Fruit fly (Drosophila melanogaster) whole organism, embryonic: ENCODE measurements around the gene CG5937.

Experiments used
- Asciz ChIP-seq: fragments of 200-800 bp; sonication (Bioruptor generic); optimal IDR thresholded peaks from 2 replicates; lab custom pipeline; 2017; ENCODE audit warnings: missing biosample characterization, mild to moderate bottlenecking, missing genetic modification characterization, missing genetic modification reagents
- BtbVII ChIP-seq: fragments of 200-800 bp; sonication (Bioruptor generic); optimal IDR thresholded peaks from 3 replicates; lab custom pipeline; 2017; ENCODE audit warnings: missing biosample characterization, mild to moderate bottlenecking, missing genetic modification characterization
- CG10321 ChIP-seq: fragments of 200-800 bp; sonication (Bioruptor generic); IDR thresholded peaks from 2 replicates; pipeline ENCODE4 v1.3.6; 2022; ENCODE audit warnings: missing biosample characterization, missing genetic modification characterization
- CG12071 ChIP-seq: fragments of 200-800 bp; sonication (Bioruptor generic); optimal IDR thresholded peaks from 3 replicates; lab custom pipeline; 2018; ENCODE audit warnings: missing biosample characterization, mild to moderate bottlenecking, missing genetic modification characterization
- CG12299 ChIP-seq: fragments of 200-800 bp; sonication (Bioruptor generic); optimal IDR thresholded peaks from 2 replicates; lab custom pipeline; 2018; ENCODE audit warnings: missing biosample characterization, mild to moderate bottlenecking, missing genetic modification characterization
- CG17568 ChIP-seq: fragments of 200-800 bp; sonication (Bioruptor generic); optimal IDR thresholded peaks from 2 replicates; lab custom pipeline; 2018; ENCODE audit warnings: missing biosample characterization, mild to moderate bottlenecking, missing genetic modification characterization, moderate library complexity
- CG17829 ChIP-seq: fragments of 200-800 bp; optimal IDR thresholded peaks from 2 replicates; lab custom pipeline; 2019; ENCODE audit warnings: missing biosample characterization, mild to moderate bottlenecking, missing genetic modification characterization, moderate library complexity
- CG18599 ChIP-seq: fragments of 200-800 bp; sonication (Bioruptor generic); optimal IDR thresholded peaks from 3 replicates; lab custom pipeline; 2017; ENCODE audit warnings: missing biosample characterization, missing genetic modification characterization, mild to moderate bottlenecking, moderate library complexity, missing genetic modification reagents
- CG2120 ChIP-seq: fragments of 200-800 bp; sonication (Bioruptor generic); optimal IDR thresholded peaks from 3 replicates; lab custom pipeline; 2016; ENCODE audit warnings: missing biosample characterization, missing genetic modification characterization
- CG2199 ChIP-seq: fragments of 200-800 bp; sonication (Bioruptor generic); IDR thresholded peaks from 3 replicates; pipeline ENCODE4 v1.3.6; 2022; ENCODE audit warnings: missing biosample characterization, missing genetic modification characterization
- CG2875 ChIP-seq: fragments of 200-800 bp; sonication (Bioruptor generic); optimal IDR thresholded peaks from 2 replicates; lab custom pipeline; 2017; ENCODE audit warnings: missing biosample characterization, mild to moderate bottlenecking, missing genetic modification characterization, missing genetic modification reagents
- CG31365 ChIP-seq: fragments of 200-800 bp; sonication (Bioruptor generic); optimal IDR thresholded peaks from 2 replicates; lab custom pipeline; 2018; ENCODE audit warnings: missing biosample characterization, mild to moderate bottlenecking, missing genetic modification characterization
- CG4730 ChIP-seq: fragments of 200-800 bp; sonication (Bioruptor generic); IDR thresholded peaks from 2 replicates; pipeline ENCODE4 v1.3.6; 2022; ENCODE audit warnings: missing biosample characterization, missing genetic modification characterization
- CG4854 ChIP-seq: fragments of 200-800 bp; sonication (Bioruptor generic); optimal IDR thresholded peaks from 2 replicates; lab custom pipeline; 2016; ENCODE audit warnings: missing biosample characterization, missing genetic modification characterization, inconsistent platforms
- CG7839 ChIP-seq: fragments of 200-800 bp; sonication (Bioruptor generic); optimal IDR thresholded peaks from 3 replicates; lab custom pipeline; 2018; ENCODE audit warnings: missing biosample characterization, mild to moderate bottlenecking, missing genetic modification characterization, moderate library complexity
- CG8924 ChIP-seq: fragments of 200-800 bp; optimal IDR thresholded peaks from 3 replicates; lab custom pipeline; 2019; ENCODE audit warnings: missing biosample characterization, mild to moderate bottlenecking, missing genetic modification characterization, moderate library complexity
- CG9215 ChIP-seq: fragments of 200-800 bp; sonication (Bioruptor generic); IDR thresholded peaks from 2 replicates; pipeline ENCODE4 v1.3.6; 2022; ENCODE audit warnings: missing biosample characterization, missing genetic modification characterization
- CG9817 ChIP-seq: fragments of 200-800 bp; sonication (Bioruptor generic); optimal IDR thresholded peaks from 2 replicates; lab custom pipeline; 2018; ENCODE audit warnings: missing biosample characterization, mild to moderate bottlenecking, missing genetic modification characterization, moderate library complexity
- Gug ChIP-seq: fragments of 200-800 bp; sonication (Bioruptor generic); IDR thresholded peaks from 4 replicates; pipeline ENCODE4 v1.3.6; 2022; ENCODE audit warnings: missing biosample characterization, missing genetic modification characterization
- HLH4C ChIP-seq: fragments of 200-800 bp; sonication (Bioruptor generic); IDR thresholded peaks from 3 replicates; pipeline ENCODE4 v1.3.6; 2022; ENCODE audit warnings: missing biosample characterization, missing genetic modification characterization; ENCODE audit not compliant: partially characterized antibody
- HLH54F ChIP-seq: fragments of 200-800 bp; sonication (Bioruptor generic); optimal IDR thresholded peaks from 3 replicates; lab custom pipeline; 2016; ENCODE audit warnings: missing biosample characterization, missing genetic modification characterization
- MTF-1 ChIP-seq: fragments of 200-800 bp; sonication (Bioruptor generic); optimal IDR thresholded peaks from 2 replicates; lab custom pipeline; 2018; ENCODE audit warnings: missing biosample characterization, mild to moderate bottlenecking, missing genetic modification characterization, borderline replicate concordance
- Oaz ChIP-seq: fragments of 200-800 bp; sonication (Bioruptor generic); IDR thresholded peaks from 2 replicates; pipeline ENCODE4 v1.3.6; 2022; ENCODE audit warnings: missing biosample characterization, missing genetic modification characterization
- Sox102F ChIP-seq: fragments of 200-800 bp; sonication (Bioruptor generic); optimal IDR thresholded peaks from 2 replicates; lab custom pipeline; 2018; ENCODE audit warnings: missing biosample characterization, mild to moderate bottlenecking, missing genetic modification characterization, moderate library complexity
- Sry-δ ChIP-seq: fragments of 200-800 bp; sonication (Bioruptor generic); optimal IDR thresholded peaks from 2 replicates; lab custom pipeline; 2016; ENCODE audit warnings: missing biosample characterization, missing genetic modification characterization
- Tbp ChIP-seq: fragments of >200 bp; optimal IDR thresholded peaks from 2 replicates; lab custom pipeline; 2018; ENCODE audit warnings: missing biosample characterization, missing genetic modification characterization
- Trl ChIP-seq, 3 experiments: fragments of >200 bp in 2 of 3; fragments of 200-800 bp in 1 of 3; sonication (Bioruptor generic) in 1 of 3; optimal IDR thresholded peaks; 2 replicates in 1 of 3; 3 replicates in 2 of 3; lab custom pipeline; 2016 to 2017; ENCODE audit warnings: missing biosample characterization in 1 of 3, missing genetic modification characterization in 1 of 3
- Usf ChIP-seq: fragments of 200-800 bp; sonication (Bioruptor generic); optimal IDR thresholded peaks from 2 replicates; lab custom pipeline; 2017; ENCODE audit warnings: missing genotype, missing biosample characterization, missing genetic modification characterization
- abd-A ChIP-seq: fragments of 200-800 bp; sonication (Bioruptor generic); optimal IDR thresholded peaks from 3 replicates; lab custom pipeline; 2019; ENCODE audit warnings: missing biosample characterization, mild to moderate bottlenecking, missing genetic modification characterization, moderate library complexity
- ara ChIP-seq: fragments of 200-800 bp; sonication (Bioruptor generic); IDR thresholded peaks from 2 replicates; pipeline ENCODE4 v1.3.6; 2022; ENCODE audit warnings: missing biosample characterization, missing genetic modification characterization
- ash1 ChIP-seq: fragments of 200-800 bp; sonication (Bioruptor generic); optimal IDR thresholded peaks from 2 replicates; lab custom pipeline; 2018; ENCODE audit warnings: missing biosample characterization, mild to moderate bottlenecking, missing genetic modification characterization
- ato ChIP-seq: fragments of 200-800 bp; sonication (Bioruptor generic); IDR thresholded peaks from 2 replicates; pipeline ENCODE4 v1.3.6; 2022; ENCODE audit warnings: missing biosample characterization, missing genetic modification characterization; ENCODE audit not compliant: partially characterized antibody
- cad ChIP-seq: fragments of >200 bp; optimal IDR thresholded peaks from 2 replicates; lab custom pipeline; 2017; ENCODE audit warnings: missing biosample characterization, missing genetic modification characterization
- exex ChIP-seq: fragments of 200-800 bp; sonication (Bioruptor generic); optimal IDR thresholded peaks from 4 replicates; lab custom pipeline; 2018; ENCODE audit warnings: missing biosample characterization, mild to moderate bottlenecking, missing genetic modification characterization, moderate library complexity
- fd96Cb ChIP-seq: fragments of 200-800 bp; sonication (Bioruptor generic); optimal IDR thresholded peaks from 2 replicates; lab custom pipeline; 2018; ENCODE audit warnings: missing biosample characterization, mild to moderate bottlenecking, missing genetic modification characterization, moderate library complexity
- gfzf ChIP-seq: fragments of 200-800 bp; sonication (Bioruptor generic); optimal IDR thresholded peaks from 2 replicates; lab custom pipeline; 2016; ENCODE audit warnings: missing biosample characterization, mild to moderate bottlenecking, missing genetic modification characterization, moderate library complexity
- grn ChIP-seq: fragments of 200-800 bp; sonication (Bioruptor generic); optimal IDR thresholded peaks from 3 replicates; lab custom pipeline; 2017; ENCODE audit warnings: missing biosample characterization, missing genetic modification characterization
- gsb ChIP-seq: fragments of 200-800 bp; sonication (Bioruptor generic); IDR thresholded peaks from 2 replicates; pipeline ENCODE4 v1.3.6; 2022; ENCODE audit warnings: missing biosample characterization, missing genetic modification characterization
- gt ChIP-seq: fragments of 200-800 bp; sonication (Bioruptor generic); IDR thresholded peaks from 2 replicates; pipeline ENCODE4 v1.3.6; 2022; ENCODE audit warnings: missing biosample characterization, missing genetic modification characterization
- hbn ChIP-seq: fragments of 200-800 bp; sonication (Bioruptor generic); IDR thresholded peaks from 2 replicates; pipeline ENCODE4 v1.3.6; 2022; ENCODE audit warnings: missing biosample characterization, missing genetic modification characterization; ENCODE audit not compliant: partially characterized antibody
- jing ChIP-seq: fragments of 200-800 bp; sonication (Bioruptor generic); optimal IDR thresholded peaks from 2 replicates; lab custom pipeline; 2018; ENCODE audit warnings: missing biosample characterization, mild to moderate bottlenecking, missing genetic modification characterization
- kay ChIP-seq: fragments of 200-800 bp; sonication (Bioruptor generic); optimal IDR thresholded peaks from 2 replicates; lab custom pipeline; 2016; ENCODE audit warnings: missing biosample characterization, missing genetic modification characterization
- luna ChIP-seq: fragments of 200-800 bp; sonication (Bioruptor generic); optimal IDR thresholded peaks from 2 replicates; lab custom pipeline; 2016; ENCODE audit warnings: missing biosample characterization, missing genetic modification characterization
- otp ChIP-seq: fragments of 200-800 bp; sonication (Bioruptor generic); IDR thresholded peaks from 3 replicates; pipeline ENCODE4, ENCODE4 v1.3.6; 2022; ENCODE audit warnings: missing biosample characterization, missing genetic modification characterization
- slbo ChIP-seq: fragments of 200-800 bp; sonication (Bioruptor generic); IDR thresholded peaks from 2 replicates; pipeline ENCODE4 v1.3.6; 2022; ENCODE audit warnings: missing biosample characterization, missing genetic modification characterization
- sqz ChIP-seq: fragments of 200-800 bp; sonication (Bioruptor generic); optimal IDR thresholded peaks from 3 replicates; lab custom pipeline; 2018; ENCODE audit warnings: missing biosample characterization, mild to moderate bottlenecking, missing genetic modification characterization
- sr ChIP-seq: fragments of 200-800 bp; sonication (Bioruptor generic); IDR thresholded peaks from 3 replicates; pipeline ENCODE4 v1.3.6; 2022; ENCODE audit warnings: missing biosample characterization, missing genetic modification characterization
- tll ChIP-seq, 2 experiments: fragments of 200-800 bp in 1 of 2; fragments of >200 bp in 1 of 2; sonication (Bioruptor generic) in 1 of 2; optimal IDR thresholded peaks; 2 replicates each; lab custom pipeline; 2017 to 2019; ENCODE audit warnings: missing biosample characterization in 2 of 2, missing genetic modification characterization in 2 of 2, mild to moderate bottlenecking in 1 of 2, moderate library complexity in 1 of 2
- unpg ChIP-seq: fragments of 200-800 bp; sonication (Bioruptor generic); optimal IDR thresholded peaks from 3 replicates; lab custom pipeline; 2018; ENCODE audit warnings: missing biosample characterization, mild to moderate bottlenecking, missing genetic modification characterization, moderate library complexity
- wek ChIP-seq: fragments of 200-800 bp; sonication (Bioruptor generic); optimal IDR thresholded peaks from 3 replicates; lab custom pipeline; 2018; ENCODE audit warnings: missing biosample characterization, mild to moderate bottlenecking, missing genetic modification characterization, moderate library complexity

The CG5937 gene

DNA sequence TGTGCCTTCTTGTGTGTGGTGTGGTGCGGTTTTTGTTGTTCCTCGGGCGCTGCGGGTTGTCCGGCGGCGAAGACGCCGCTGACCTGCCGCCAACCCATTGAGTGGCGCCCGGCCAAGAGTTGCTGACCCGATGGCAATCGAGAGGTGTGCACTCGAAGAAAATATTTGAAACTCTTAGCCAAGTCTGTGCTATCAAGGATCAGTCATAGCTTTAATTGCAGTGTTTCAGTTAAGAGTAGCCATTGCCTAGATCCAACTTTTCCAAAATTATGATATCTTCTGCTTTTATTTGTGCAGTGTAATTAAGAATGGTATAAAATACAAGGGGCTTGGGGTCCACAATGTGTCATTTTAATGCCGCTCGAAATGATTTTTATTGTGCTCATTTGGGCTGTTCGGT lies 15.2 kb upstream of the CG5937 start (continued):
- TF ChIP-seq CG31365 (tag; lab: Kevin White, UChicago) (no peak), sr (GFP tag; lab: Robert Waterston, UW) (no peak), fd96Cb (tag; lab: Kevin White, UChicago) (peak; percentile 50), kay (GFP tag; lab: Kevin White, UChicago) (no peak), ara (GFP tag; lab: Robert Waterston, UW) (peak; percentile 76; the same call in 1 of the 2 replicates), CG12071 (GFP tag; lab: Kevin White, UChicago) (no peak), gsb (GFP tag; lab: Robert Waterston, UW) (no peak), jing (GFP tag; lab: Kevin White, UChicago) (peak; percentile 44), CG7839 (tag; lab: Kevin White, UChicago) (peak; percentile 62), slbo (GFP tag; lab: Robert Waterston, UW) (no peak), hbn (GFP tag; lab: Robert Waterston, UW) (no peak), CG17829 (tag; lab: Kevin White, UChicago) (peak; percentile 72), CG4854 (GFP tag; lab: Kevin White, UChicago) (no peak), CG9817 (tag; lab: Kevin White, UChicago) (no peak), CG9215 (GFP tag; lab: Robert Waterston, UW) (no peak), luna (GFP tag; lab: Kevin White, UChicago) (no peak), gfzf (GFP tag; lab: Kevin White, UChicago) (no peak), CG8924 (tag; lab: Kevin White, UChicago) (peak; percentile 53), HLH4C (GFP tag; lab: Robert Waterston, UW) (no peak), CG2875 (GFP tag; lab: Kevin White, UChicago) (peak; percentile 41), Sry-δ (GFP tag; lab: Kevin White, UChicago) (no peak), MTF-1 (GFP tag; lab: Kevin White, UChicago) (no peak), Gug (peak; percentile 42; the same call in 2 of the 4 replicates), ash1 (GFP tag; lab: Kevin White, UChicago) (no peak), gt (GFP tag; lab: Robert Waterston, UW) (no peak), Usf (GFP tag; lab: Kevin White, UChicago) (peak; percentile 17), unpg (GFP tag; lab: Kevin White, UChicago) (peak; percentile 64), CG2120 (GFP tag; lab: Kevin White, UChicago) (no peak), CG2199 (GFP tag; lab: Robert Waterston, UW) (no peak), sqz (GFP tag; lab: Kevin White, UChicago) (no peak), CG18599 (GFP tag; lab: Kevin White, UChicago) (peak; percentile 26), Trl (optimal IDR thresholded peaks at IDR 0.05; lab: Kevin White, UChicago) (no peak), Trl (GFP tag; optimal IDR thresholded peaks at IDR 0.05; lab: Kevin White, UChicago) (no peak), tll (GFP tag; optimal IDR thresholded peaks at IDR 0.05; lab: Kevin White, UChicago) (no peak), HLH54F (GFP tag; lab: Kevin White, UChicago) (peak; percentile 7), cad (GFP tag; lab: Kevin White, UChicago) (no peak), CG4730 (GFP tag; lab: Robert Waterston, UW) (no peak), abd-A (tag; lab: Kevin White, UChicago) (no peak), CG10321 (GFP tag; lab: Robert Waterston, UW) (no peak), otp (GFP tag; lab: Robert Waterston, UW) (0 out of 3 replicates have a peak, but pooled peaks have one; percentile 39), Tbp (GFP tag; lab: Kevin White, UChicago) (no peak), Oaz (no peak), CG12299 (tag; lab: Kevin White, UChicago) (no peak), exex (no peak), Sox102F (peak; percentile 43), wek (GFP tag; lab: Kevin White, UChicago) (no peak), CG17568 (GFP tag; lab: Kevin White, UChicago) (no peak), BtbVII (GFP tag; lab: Kevin White, UChicago) (no peak), grn (GFP tag; lab: Kevin White, UChicago) (peak; percentile 1), Asciz (GFP tag; lab: Kevin White, UChicago) (peak; percentile 2), ato (GFP tag; lab: Robert Waterston, UW) (no peak)
